Worm (Caenorhabditis elegans): ENCODE data around the gene R07E4.1.
A peak's percentile ranks its signal among the peaks of the same experiment; 100 is the strongest.

R07E4.1 gene

ce11 chrX:5943908-5944307, 15.0 kb upstream of the R07E4.1 start:
- TF ChIP-seq nhr-23 (tag; optimal IDR thresholded peaks at IDR 0.05) (no peak), ztf-1 (GFP tag; conservative IDR thresholded peaks at IDR 0.05) (no peak), crh-2 (tag; optimal IDR thresholded peaks at IDR 0.05) (peak; percentile 14), nhr-6 (tag; optimal IDR thresholded peaks at IDR 0.05) (peak; percentile 24), sma-9 (GFP tag; optimal IDR thresholded peaks at IDR 0.05) (peak; percentile 39), sma-9 (tag; optimal IDR thresholded peaks at IDR 0.05) (no peak), C34F6.9 (tag; optimal IDR thresholded peaks at IDR 0.05) (peak; percentile 32), F13H6.1 (tag; optimal IDR thresholded peaks at IDR 0.05) (peak; percentile 72), nhr-129 (tag; optimal IDR thresholded peaks at IDR 0.05) (peak; percentile 43), nhr-21 (tag; optimal IDR thresholded peaks at IDR 0.05) (peak; percentile 3), ztf-11 (tag; optimal IDR thresholded peaks at IDR 0.05) (no peak), ama-1 (optimal IDR thresholded peaks at IDR 0.05) (peak; percentile 0)

DNA sequence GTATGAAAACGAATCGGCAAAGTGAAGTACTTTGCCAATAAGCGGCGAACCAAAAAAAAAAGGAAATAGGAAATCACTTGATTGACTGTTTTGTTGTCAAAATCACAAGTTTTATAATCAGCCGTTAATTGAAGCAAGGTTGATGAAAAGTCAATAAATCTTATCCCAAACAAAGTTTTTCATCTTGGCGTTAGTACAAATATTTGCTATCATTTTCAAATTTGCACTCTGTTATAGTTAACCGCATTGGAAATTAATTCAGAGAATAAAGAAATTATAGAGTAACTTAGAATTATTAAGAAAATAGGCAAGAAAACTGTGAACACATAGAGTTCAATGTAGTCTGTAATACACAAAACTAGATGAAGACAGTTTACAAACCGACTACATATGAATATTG, 14.4 kb upstream of the R07E4.1 start, which contains the start of gene acs-17:
TSS of gene acs-17 (minus strand) at position 23 of the 400 bp plus-strand sequence.
- TF ChIP-seq ztf-4 (tag; optimal IDR thresholded peaks at IDR 0.05) = no peak
- TF ChIP-seq nhr-25 (tag; optimal IDR thresholded peaks at IDR 0.05) = peak; percentile 20
- TF ChIP-seq sma-9 (GFP tag; optimal IDR thresholded peaks at IDR 0.05) = peak; percentile 27
- no peak for TF ChIP-seq sma-9 (tag; optimal IDR thresholded peaks at IDR 0.05)
- no peak for TF ChIP-seq ZK546.5 (tag; optimal IDR thresholded peaks at IDR 0.05)
- TF ChIP-seq lsy-2 (tag; optimal IDR thresholded peaks at IDR 0.05) = no peak
- no peak for TF ChIP-seq sma-3 (GFP tag; optimal IDR thresholded peaks at IDR 0.05)
- no peak for TF ChIP-seq unc-62 (GFP tag; optimal IDR thresholded peaks at IDR 0.05)

DNA sequence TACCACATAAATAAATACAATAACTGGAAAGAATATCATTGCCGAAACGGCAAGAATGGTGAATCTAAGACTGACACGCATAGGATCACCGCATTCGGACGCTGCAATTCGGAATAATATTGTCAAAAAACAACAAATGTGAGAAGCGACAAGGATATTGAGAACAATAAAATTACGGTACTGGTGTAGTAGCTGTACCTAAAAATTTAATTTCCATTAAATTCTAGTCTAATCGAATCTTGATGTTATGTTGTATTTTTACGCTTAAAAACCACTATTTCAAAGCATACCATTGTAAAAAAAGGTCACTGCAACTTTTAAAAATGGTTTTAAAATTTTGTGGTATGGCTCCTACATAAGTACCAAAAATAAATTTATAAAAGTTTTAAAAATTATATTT, 10.1 kb upstream of the R07E4.1 start, which contains the start of gene mig-23:
TSS of gene mig-23 (minus strand) at position 101 of the 400 bp plus-strand sequence.
- no peak for TF ChIP-seq ztf-4 (tag; optimal IDR thresholded peaks at IDR 0.05)
- TF ChIP-seq fos-1 (tag; optimal IDR thresholded peaks at IDR 0.05) = no peak
- no peak for TF ChIP-seq lsy-2 (tag; optimal IDR thresholded peaks at IDR 0.05)
- TF ChIP-seq blmp-1 (tag; optimal IDR thresholded peaks at IDR 0.05; ENCODE audit: insufficient read depth) = no peak
- no peak for TF ChIP-seq nhr-77 (tag; optimal IDR thresholded peaks at IDR 0.05)
- TF ChIP-seq unc-39 (tag; optimal IDR thresholded peaks at IDR 0.05) = no peak
- TF ChIP-seq nhr-25 (tag; optimal IDR thresholded peaks at IDR 0.05) = no peak
- no peak for TF ChIP-seq elt-1 (tag; optimal IDR thresholded peaks at IDR 0.05)
- no peak for TF ChIP-seq Y55F3AM.14 (GFP tag; optimal IDR thresholded peaks at IDR 0.05)
- TF ChIP-seq nhr-12 (tag; optimal IDR thresholded peaks at IDR 0.05) = no peak
- no peak for TF ChIP-seq nhr-6 (tag; optimal IDR thresholded peaks at IDR 0.05)
- TF ChIP-seq mbf-1 (tag; optimal IDR thresholded peaks at IDR 0.05) = no peak

DNA sequence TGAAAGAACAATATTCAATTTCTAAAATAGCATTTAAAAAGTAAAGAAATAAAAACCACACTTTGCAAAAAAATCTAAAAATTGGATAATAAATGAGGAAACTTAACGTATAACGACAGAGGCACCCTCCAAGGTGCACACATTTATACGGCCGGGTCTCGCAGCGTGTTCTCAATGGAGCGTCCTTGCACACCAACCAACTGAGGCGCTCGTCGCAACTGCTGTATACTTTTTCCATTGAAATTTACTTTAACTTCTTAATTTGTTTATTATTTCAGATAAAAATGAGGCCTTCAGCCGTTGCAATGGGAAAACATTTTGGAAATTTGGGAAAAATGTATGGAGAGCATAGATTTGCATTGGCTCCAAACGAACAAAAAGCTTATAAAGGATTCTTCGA, 5.7 kb upstream of the R07E4.1 start, which contains the start of the genes R07E4.5 and R07E4.3:
TSS of gene R07E4.5 (minus strand) at position 1 of the 400 bp plus-strand sequence.
TSS of gene R07E4.3 (plus strand) at position 285 of the 400 bp plus-strand sequence.
- TF ChIP-seq nhr-21 (tag; optimal IDR thresholded peaks at IDR 0.05) = peak; percentile 62
- peak in 1 of 2 experiments; percentile 80 for TF ChIP-seq lsy-2 (tag; optimal IDR thresholded peaks at IDR 0.05)
- TF ChIP-seq crh-2 (tag; optimal IDR thresholded peaks at IDR 0.05) = peak; percentile 70
- peak; percentile 54 for TF ChIP-seq sem-4 (tag; optimal IDR thresholded peaks at IDR 0.05)
- TF ChIP-seq nhr-6 (tag; optimal IDR thresholded peaks at IDR 0.05) = peak; percentile 13
- no peak for TF ChIP-seq elt-1 (tag; optimal IDR thresholded peaks at IDR 0.05)
- peak; percentile 58 for TF ChIP-seq fos-1 (tag; optimal IDR thresholded peaks at IDR 0.05)
- peak; percentile 79 for TF ChIP-seq nhr-129 (tag; optimal IDR thresholded peaks at IDR 0.05)
- TF ChIP-seq lin-13 (GFP tag; optimal IDR thresholded peaks at IDR 0.05) = peak; percentile 77
- TF ChIP-seq ZK546.5 (tag; optimal IDR thresholded peaks at IDR 0.05) = no peak
- peak; percentile 74 for TF ChIP-seq sma-3 (GFP tag; optimal IDR thresholded peaks at IDR 0.05)
- TF ChIP-seq nhr-25 (tag; optimal IDR thresholded peaks at IDR 0.05) = peak; percentile 67
- peak; percentile 71 for TF ChIP-seq F13H6.1 (tag; optimal IDR thresholded peaks at IDR 0.05)
- no peak for TF ChIP-seq nhr-10 (tag; optimal IDR thresholded peaks at IDR 0.05)
- peak; percentile 67 for TF ChIP-seq C34F6.9 (tag; optimal IDR thresholded peaks at IDR 0.05)
- peak; percentile 77 for TF ChIP-seq lin-11 (tag; optimal IDR thresholded peaks at IDR 0.05)
- TF ChIP-seq unc-55 (GFP tag; optimal IDR thresholded peaks at IDR 0.05) = peak; percentile 91
- peak; percentile 0 for TF ChIP-seq snpc-4 (tag; optimal IDR thresholded peaks at IDR 0.05)
- TF ChIP-seq egl-27 (tag; optimal IDR thresholded peaks at IDR 0.05) = peak; percentile 11
- no peak for TF ChIP-seq nhr-12 (tag; optimal IDR thresholded peaks at IDR 0.05)
- peak; percentile 81 for TF ChIP-seq sma-9 (GFP tag; optimal IDR thresholded peaks at IDR 0.05)
- TF ChIP-seq sma-9 (tag; optimal IDR thresholded peaks at IDR 0.05) = no peak
- TF ChIP-seq gmeb-1 (tag; optimal IDR thresholded peaks at IDR 0.05) = peak; percentile 68
- no peak for TF ChIP-seq skn-1 (tag; optimal IDR thresholded peaks at IDR 0.05)
- peak; percentile 13 for TF ChIP-seq blmp-1 (tag; optimal IDR thresholded peaks at IDR 0.05; ENCODE audit: insufficient read depth)
